Worm (Caenorhabditis elegans): Measurements from ENCODE around the gene ptr-8.

ce11 chrII:10851110-10851509 is 38.0 kb upstream of the ptr-8 start:
- TF ChIP-seq him-1 (tag; optimal IDR thresholded peaks at IDR 0.05) (no peak), W03F9.2 (tag; optimal IDR thresholded peaks at IDR 0.05) (no peak), dao-5 (tag; optimal IDR thresholded peaks at IDR 0.05) (no peak)
